Fruit fly (Drosophila melanogaster) whole organism, prepupa: ENCODE measurements around the gene CG43658.

ENCODE experiments used
- Blimp-1 ChIP-seq: fragments of 200-800 bp; sonication (Bioruptor generic); optimal IDR thresholded peaks from 3 replicates; lab custom pipeline; 2017; ENCODE audit warnings: missing biosample characterization, missing genetic modification characterization, mild to moderate bottlenecking, moderate library complexity, missing genetic modification reagents
- CG10631 ChIP-seq: fragments of 200-800 bp; sonication (Bioruptor generic); optimal IDR thresholded peaks from 2 replicates; lab custom pipeline; 2016; ENCODE audit warnings: missing biosample characterization, missing genetic modification characterization
- CG10669 ChIP-seq: fragments of 200-800 bp; sonication (Bioruptor generic); optimal IDR thresholded peaks from 3 replicates; lab custom pipeline; 2018; ENCODE audit warnings: missing biosample characterization, mild to moderate bottlenecking, missing genetic modification characterization, moderate library complexity
- CG11294 ChIP-seq: fragments of 200-800 bp; sonication (Bioruptor generic); IDR thresholded peaks from 2 replicates; pipeline ENCODE4 v1.3.6; 2022; ENCODE audit warnings: missing biosample characterization, missing genetic modification characterization
- CG11762 ChIP-seq: fragments of 200-800 bp; sonication (Bioruptor generic); optimal IDR thresholded peaks from 3 replicates; lab custom pipeline; 2016; ENCODE audit warnings: missing biosample characterization, missing genetic modification characterization; ENCODE audit not compliant: insufficient read depth
- CG11902 ChIP-seq: fragments of 200-800 bp; sonication (Bioruptor generic); optimal IDR thresholded peaks from 3 replicates; lab custom pipeline; 2016; ENCODE audit warnings: missing biosample characterization, missing genetic modification characterization
- CG15336 ChIP-seq: fragments of 200-800 bp; sonication (Bioruptor generic); IDR thresholded peaks from 2 replicates; pipeline ENCODE4 v1.3.6; 2022; ENCODE audit warnings: missing biosample characterization, missing genetic modification characterization
- CG16779 ChIP-seq: fragments of 200-800 bp; sonication (Bioruptor generic); optimal IDR thresholded peaks from 3 replicates; lab custom pipeline; 2017; ENCODE audit warnings: missing biosample characterization, mild to moderate bottlenecking, missing genetic modification characterization
- CG3032 ChIP-seq: fragments of 200-800 bp; optimal IDR thresholded peaks from 2 replicates; lab custom pipeline; 2019; ENCODE audit warnings: missing biosample characterization, mild to moderate bottlenecking, missing genetic modification characterization, moderate library complexity
- CG3919 ChIP-seq: fragments of 200-800 bp; sonication (Bioruptor generic); optimal IDR thresholded peaks from 3 replicates; lab custom pipeline; 2016; ENCODE audit warnings: missing biosample characterization, missing genetic modification characterization
- CG4318 ChIP-seq: fragments of 200-800 bp; sonication (Bioruptor generic); optimal IDR thresholded peaks from 3 replicates; lab custom pipeline; 2017; ENCODE audit warnings: missing biosample characterization, mild to moderate bottlenecking, missing genetic modification characterization
- CG6276 ChIP-seq: fragments of 200-800 bp; sonication (Bioruptor generic); optimal IDR thresholded peaks from 2 replicates; lab custom pipeline; 2017; ENCODE audit warnings: missing biosample characterization, mild to moderate bottlenecking, missing genetic modification characterization
- CG6792 ChIP-seq: fragments of 200-800 bp; sonication (Bioruptor generic); optimal IDR thresholded peaks from 3 replicates; lab custom pipeline; 2016; ENCODE audit warnings: missing biosample characterization, missing genetic modification characterization
- CG7368 ChIP-seq: fragments of 200-800 bp; sonication (Bioruptor generic); optimal IDR thresholded peaks from 3 replicates; lab custom pipeline; 2016; ENCODE audit warnings: missing biosample characterization, missing genetic modification characterization
- CG8632 ChIP-seq: fragments of 200-800 bp; sonication (Bioruptor generic); optimal IDR thresholded peaks from 3 replicates; lab custom pipeline; 2016; ENCODE audit warnings: missing biosample characterization, missing genetic modification characterization
- CG9139 ChIP-seq: fragments of 200-800 bp; sonication (Bioruptor generic); optimal IDR thresholded peaks from 3 replicates; lab custom pipeline; 2017; ENCODE audit warnings: missing biosample characterization, mild to moderate bottlenecking, missing genetic modification characterization
- Eip75B ChIP-seq: fragments of 200-800 bp; sonication (Bioruptor generic); optimal IDR thresholded peaks from 3 replicates; lab custom pipeline; 2016; ENCODE audit warnings: missing biosample characterization, missing genetic modification characterization
- Eip78C ChIP-seq: fragments of 200-800 bp; sonication (Bioruptor generic); peaks from one replicate; lab custom pipeline; 2016; ENCODE audit warnings: missing biosample characterization, missing genetic modification characterization
- Eip93F ChIP-seq: fragments of 200-800 bp; sonication (Bioruptor generic); optimal IDR thresholded peaks from 2 replicates; lab custom pipeline; 2016; ENCODE audit warnings: missing biosample characterization, mild to moderate bottlenecking, missing genetic modification characterization
- Ets21C ChIP-seq: fragments of 200-800 bp; sonication (Bioruptor generic); optimal IDR thresholded peaks from 3 replicates; lab custom pipeline; 2016; ENCODE audit warnings: missing biosample characterization, missing genetic modification characterization
- Gug ChIP-seq: fragments of 200-800 bp; sonication (Bioruptor generic); IDR thresholded peaks from 2 replicates; pipeline ENCODE4 v1.3.6; 2022; ENCODE audit warnings: missing biosample characterization, missing genetic modification characterization
- Hr38 ChIP-seq: sonication (Bioruptor generic); optimal IDR thresholded peaks from 2 replicates; lab custom pipeline; 2016; ENCODE audit warnings: missing biosample characterization, missing genetic modification characterization
- Hr39 ChIP-seq: fragments of 200-800 bp; sonication (Bioruptor generic); optimal IDR thresholded peaks from 2 replicates; lab custom pipeline; 2016; ENCODE audit warnings: missing biosample characterization, missing genetic modification characterization
- Hr4 ChIP-seq: fragments of 200-800 bp; sonication (Bioruptor generic); optimal IDR thresholded peaks from 3 replicates; lab custom pipeline; 2016; ENCODE audit warnings: missing biosample characterization, missing genetic modification characterization
- Lpt ChIP-seq: fragments of 200-800 bp; sonication (Bioruptor generic); optimal IDR thresholded peaks from 3 replicates; lab custom pipeline; 2016; ENCODE audit warnings: missing biosample characterization, missing genetic modification characterization
- Met ChIP-seq: fragments of 200-800 bp; sonication (Bioruptor generic); optimal IDR thresholded peaks from 3 replicates; lab custom pipeline; 2016; ENCODE audit warnings: missing biosample characterization, missing genetic modification characterization
- Sox102F ChIP-seq: fragments of 200-800 bp; sonication (Bioruptor generic); optimal IDR thresholded peaks from 2 replicates; lab custom pipeline; 2016; ENCODE audit warnings: missing biosample characterization, mild to moderate bottlenecking, missing genetic modification characterization
- Sox14 ChIP-seq: fragments of 200-800 bp; sonication (Bioruptor generic); optimal IDR thresholded peaks from 3 replicates; lab custom pipeline; 2016; ENCODE audit warnings: missing biosample characterization, missing genetic modification characterization
- Sox15 ChIP-seq: fragments of 200-800 bp; sonication (Bioruptor generic); optimal IDR thresholded peaks from 3 replicates; lab custom pipeline; 2016; ENCODE audit warnings: missing biosample characterization, missing genetic modification characterization
- acj6 ChIP-seq: fragments of 200-800 bp; sonication (Bioruptor generic); optimal IDR thresholded peaks from 3 replicates; lab custom pipeline; 2016; ENCODE audit warnings: missing biosample characterization, missing genetic modification characterization
- cyc ChIP-seq: fragments of 200-800 bp; sonication (Bioruptor generic); optimal IDR thresholded peaks from 3 replicates; lab custom pipeline; 2016; ENCODE audit warnings: missing biosample characterization, missing genetic modification characterization
- dac ChIP-seq: fragments of 200-800 bp; sonication (Bioruptor generic); optimal IDR thresholded peaks from 2 replicates; lab custom pipeline; 2017; ENCODE audit warnings: missing biosample characterization, mild to moderate bottlenecking, missing genetic modification characterization
- dsx ChIP-seq: fragments of 200-800 bp; optimal IDR thresholded peaks from 3 replicates; lab custom pipeline; 2019; ENCODE audit warnings: missing biosample characterization, mild to moderate bottlenecking, missing genetic modification characterization, moderate library complexity; ENCODE audit not compliant: poor library complexity, severe bottlenecking
- eg ChIP-seq: fragments of 200-800 bp; sonication (Bioruptor generic); IDR thresholded peaks from 3 replicates; pipeline ENCODE4 v1.3.6; 2022; ENCODE audit warnings: missing biosample characterization, missing genetic modification characterization
- fkh ChIP-seq: fragments of 200-800 bp; sonication (Bioruptor generic); optimal IDR thresholded peaks from 3 replicates; lab custom pipeline; 2017; ENCODE audit warnings: missing biosample characterization, mild to moderate bottlenecking, missing genetic modification characterization, moderate library complexity
- lz ChIP-seq: fragments of 200-800 bp; sonication (Bioruptor generic); optimal IDR thresholded peaks from 3 replicates; lab custom pipeline; 2016; ENCODE audit warnings: missing biosample characterization, missing genetic modification characterization
- net ChIP-seq: fragments of 200-800 bp; sonication (Bioruptor generic); optimal IDR thresholded peaks from 3 replicates; lab custom pipeline; 2016; ENCODE audit warnings: missing biosample characterization, missing genetic modification characterization
- pdm3 ChIP-seq: fragments of 200-800 bp; sonication (Bioruptor generic); optimal IDR thresholded peaks from 3 replicates; lab custom pipeline; 2016; ENCODE audit warnings: missing biosample characterization, missing genetic modification characterization
- salr ChIP-seq, 2 experiments: fragments of 200-800 bp; sonication (Bioruptor generic); optimal IDR thresholded peaks; 3 replicates each; lab custom pipeline; 2016 to 2018; ENCODE audit warnings: missing biosample characterization in 2 of 2, missing genetic modification characterization in 2 of 2, mild to moderate bottlenecking in 1 of 2
- spab ChIP-seq: fragments of 200-800 bp; sonication (Bioruptor generic); optimal IDR thresholded peaks from 2 replicates; lab custom pipeline; 2017; ENCODE audit warnings: missing biosample characterization, mild to moderate bottlenecking, missing genetic modification characterization, missing genetic modification reagents
- svp ChIP-seq: fragments of 200-800 bp; sonication (Bioruptor generic); peaks from one replicate; lab custom pipeline; 2016; ENCODE audit warnings: missing biosample characterization, missing genetic modification characterization
- topi ChIP-seq: fragments of 200-800 bp; sonication (Bioruptor generic); optimal IDR thresholded peaks from 3 replicates; lab custom pipeline; 2016; ENCODE audit warnings: missing biosample characterization, missing genetic modification characterization

The CG43658 gene

DNA sequence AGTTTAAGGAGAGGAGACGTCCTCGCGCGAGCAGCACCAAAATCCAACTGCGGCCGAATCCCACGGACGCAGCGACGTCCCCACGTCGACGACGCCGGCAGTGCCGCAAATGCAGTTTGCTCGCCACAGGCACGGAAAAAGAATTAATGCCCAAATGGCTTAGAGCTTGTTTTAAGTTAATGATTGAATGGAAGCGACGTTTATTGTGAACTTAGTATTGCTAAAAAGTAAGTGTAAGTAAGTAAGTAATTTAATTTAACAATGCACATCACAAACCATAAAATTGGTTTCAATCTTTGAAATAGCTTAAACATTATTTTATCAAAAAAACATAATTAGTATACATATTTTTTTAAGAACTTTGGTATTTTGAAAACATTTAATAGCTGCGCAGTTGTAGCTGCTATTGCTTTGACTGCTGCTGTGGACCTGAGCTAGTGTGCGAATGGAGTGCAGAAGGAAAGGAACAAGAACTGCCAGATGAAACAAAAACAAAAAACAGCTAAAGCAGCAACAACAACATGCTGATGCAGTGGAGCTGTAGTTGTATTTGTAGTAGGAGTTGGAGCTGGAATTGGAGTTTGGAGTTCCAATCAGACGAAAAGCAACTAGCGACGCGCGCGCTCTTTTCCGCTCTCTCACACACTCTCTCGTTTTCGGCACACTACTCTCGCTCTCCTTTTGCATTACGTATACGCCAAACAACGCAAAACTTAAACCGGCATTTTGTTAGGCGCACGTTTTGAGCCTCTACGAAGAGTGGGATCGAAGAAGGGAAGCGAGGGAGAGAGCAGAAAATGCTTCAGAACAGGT, at the start of gene CG43658 (continued):
- peak; percentile 88 for TF ChIP-seq CG11762 (GFP tag; lab: Kevin White, UChicago)
- peak; percentile 93 for TF ChIP-seq pdm3 (GFP tag; lab: Kevin White, UChicago)
- peak; percentile 78 for TF ChIP-seq Hr39 (GFP tag; lab: Kevin White, UChicago)
- TF ChIP-seq CG3032 (tag; lab: Kevin White, UChicago), result peak; percentile 96
- TF ChIP-seq Eip93F (GFP tag; lab: Kevin White, UChicago), result peak; percentile 88
- TF ChIP-seq salr (GFP tag; optimal IDR thresholded peaks at IDR 0.05; lab: Kevin White, UChicago), result peak; percentile 69 to 93
- peak; percentile 73 for TF ChIP-seq Ets21C (GFP tag; lab: Kevin White, UChicago)
- peak; percentile 79 for TF ChIP-seq CG11294 (GFP tag; lab: Robert Waterston, UW)
- TF ChIP-seq topi (GFP tag; lab: Kevin White, UChicago), result peak; percentile 92
- peak; percentile 94 for TF ChIP-seq CG9139 (GFP tag; lab: Kevin White, UChicago)

DNA sequence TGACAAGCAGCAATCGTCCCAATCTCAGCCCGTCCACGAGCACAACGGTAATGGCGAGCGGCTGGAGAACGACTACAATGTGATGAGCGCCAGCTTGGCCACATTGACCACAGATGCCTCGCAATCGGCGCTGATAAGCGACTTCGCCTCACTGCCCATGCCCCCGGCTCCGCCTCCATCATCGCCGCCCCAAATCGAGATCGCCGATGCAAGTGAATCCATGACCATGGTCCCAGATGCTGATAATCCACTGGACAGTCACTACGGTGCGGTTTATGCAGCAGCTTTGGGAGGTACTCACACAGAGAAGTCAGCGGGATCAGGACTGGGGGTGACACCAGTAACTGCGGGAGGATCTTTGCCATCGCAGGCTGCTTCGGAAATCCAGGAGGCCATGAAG, 41.5 kb upstream of the CG43658 start:
- no peak for TF ChIP-seq Sox15 (GFP tag; lab: Kevin White, UChicago)
- no peak for TF ChIP-seq CG16779 (tag; lab: Kevin White, UChicago)
- no peak for TF ChIP-seq cyc (GFP tag; lab: Kevin White, UChicago)
- no peak for TF ChIP-seq CG3919 (GFP tag; lab: Kevin White, UChicago)
- TF ChIP-seq Hr4 (GFP tag; lab: Kevin White, UChicago), result no peak
- no peak for TF ChIP-seq CG4318 (GFP tag; lab: Kevin White, UChicago)
- TF ChIP-seq CG6276 (GFP tag; lab: Kevin White, UChicago), result no peak
- no peak for TF ChIP-seq CG11762 (GFP tag; lab: Kevin White, UChicago)
- TF ChIP-seq Lpt (GFP tag; lab: Kevin White, UChicago), result no peak
- no peak for TF ChIP-seq net (GFP tag; lab: Kevin White, UChicago)
- no peak for TF ChIP-seq Eip75B
- TF ChIP-seq CG3032 (tag; lab: Kevin White, UChicago), result no peak
- TF ChIP-seq Hr38 (GFP tag; lab: Kevin White, UChicago), result no peak
- TF ChIP-seq spab, result no peak
- TF ChIP-seq Hr39 (GFP tag; lab: Kevin White, UChicago), result no peak
- TF ChIP-seq svp, result peak; percentile 99
- TF ChIP-seq Eip78C (GFP tag; lab: Kevin White, UChicago), result peak; percentile 40
- no peak for TF ChIP-seq CG7368
- no peak for TF ChIP-seq Eip93F (GFP tag; lab: Kevin White, UChicago)
- no peak for TF ChIP-seq CG15336 (GFP tag; lab: Robert Waterston, UW)
- TF ChIP-seq fkh (GFP tag; lab: Kevin White, UChicago), result no peak
- peak; percentile 16 for TF ChIP-seq dsx (GFP tag; lab: Kevin White, UChicago)

DNA sequence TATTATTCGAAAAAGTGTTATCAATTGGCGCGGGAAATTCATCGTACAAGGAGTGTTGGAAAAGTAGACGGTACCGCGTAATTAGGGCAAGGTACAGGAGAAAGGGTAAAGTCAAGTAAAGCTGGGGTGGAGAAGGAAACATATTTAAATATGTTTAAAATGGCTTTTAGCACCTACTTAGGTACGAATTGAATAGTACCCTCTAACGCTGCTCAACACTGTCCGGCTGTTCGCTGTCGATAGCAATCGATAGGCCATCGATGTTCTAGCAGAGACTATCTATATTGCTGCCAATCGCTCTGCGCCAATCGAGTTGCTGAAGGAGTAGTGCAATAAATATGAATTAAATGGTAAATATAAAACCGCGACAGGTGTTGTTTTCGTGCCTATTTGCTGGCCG, 38.4 kb upstream of the CG43658 start, which contains the start of gene X11L:
TSS of gene X11L (plus strand) at position 279 of the 400 bp plus-strand sequence.
- TF ChIP-seq cyc (GFP tag; lab: Kevin White, UChicago) (peak; percentile 81), Ets21C (GFP tag; lab: Kevin White, UChicago) (peak; percentile 73), CG3032 (tag; lab: Kevin White, UChicago) (peak; percentile 40), CG6792 (GFP tag; lab: Kevin White, UChicago) (peak; percentile 70), dac (GFP tag; lab: Kevin White, UChicago) (peak; percentile 21), CG11762 (GFP tag; lab: Kevin White, UChicago) (peak; percentile 35), eg (GFP tag; lab: Robert Waterston, UW) (peak; percentile 61; the same call in 2 of the 3 replicates), Met (GFP tag; lab: Kevin White, UChicago) (peak; percentile 67), CG9139 (GFP tag; lab: Kevin White, UChicago) (peak; percentile 40), Lpt (GFP tag; lab: Kevin White, UChicago) (no peak), CG10631 (peak; percentile 78), pdm3 (GFP tag; lab: Kevin White, UChicago) (peak; percentile 80), CG11902 (GFP tag; lab: Kevin White, UChicago) (peak; percentile 36), CG4318 (GFP tag; lab: Kevin White, UChicago) (no peak), Eip78C (GFP tag; lab: Kevin White, UChicago) (peak; percentile 93), Sox15 (GFP tag; lab: Kevin White, UChicago) (peak; percentile 56), dsx (GFP tag; lab: Kevin White, UChicago) (peak; percentile 32), CG16779 (tag; lab: Kevin White, UChicago) (no peak), net (GFP tag; lab: Kevin White, UChicago) (peak; percentile 57), Blimp-1 (GFP tag; lab: Kevin White, UChicago) (peak; percentile 7), salr (GFP tag; optimal IDR thresholded peaks at IDR 0.05; lab: Kevin White, UChicago) (peak in 1 of 2 experiments; percentile 38), Hr39 (GFP tag; lab: Kevin White, UChicago) (peak; percentile 82), Sox14 (GFP tag; lab: Kevin White, UChicago) (peak; percentile 68), CG15336 (GFP tag; lab: Robert Waterston, UW) (0 out of 2 replicates have a peak, but pooled peaks have one; percentile 25), CG10669 (GFP tag; lab: Kevin White, UChicago) (no peak), lz (GFP tag; lab: Kevin White, UChicago) (peak; percentile 81), Sox102F (GFP tag; lab: Kevin White, UChicago) (peak; percentile 73), Gug (GFP tag; lab: Robert Waterston, UW) (peak; percentile 44), acj6 (GFP tag; lab: Kevin White, UChicago) (peak; percentile 64), CG8632 (GFP tag; lab: Kevin White, UChicago) (no peak)
